Worm (Caenorhabditis elegans) whole organism, young adult: Measurements from ENCODE around the gene dac-1.

Experiments
- B0035.1 ChIP-seq: sonication (generic microtip); optimal IDR thresholded peaks from 2 replicates; lab custom pipeline; 2016; ENCODE audit warnings: missing genetic modification characterization, mild to moderate bottlenecking, missing compliant biosample characterization, missing genotype, missing genetic modification reagents
- D2030.7 ChIP-seq: fragments of 200-800 bp; sonication (Bioruptor generic); IDR thresholded peaks from 2 replicates; pipeline ENCODE4 v1.3.6; 2022; ENCODE audit warnings: missing genetic modification reagents, missing genetic modification characterization, missing compliant biosample characterization
- F33H1.4 ChIP-seq: fragments of 200-800 bp; sonication (Bioruptor generic); IDR thresholded peaks from 2 replicates; pipeline ENCODE4 v1.3.6; 2022; ENCODE audit warnings: missing genetic modification reagents, missing genetic modification characterization, missing compliant biosample characterization
- F57A8.1 ChIP-seq: fragments of 200-800 bp; sonication (Bioruptor generic); optimal IDR thresholded peaks from 2 replicates; lab custom pipeline; 2018; ENCODE audit warnings: mild to moderate bottlenecking, missing genetic modification characterization, moderate library complexity, missing compliant biosample characterization
- T07F8.4 ChIP-seq: sonication (generic microtip); optimal IDR thresholded peaks from 2 replicates; lab custom pipeline; 2016; ENCODE audit warnings: mild to moderate bottlenecking, missing genetic modification characterization, moderate library complexity, missing compliant biosample characterization
- Y53F4B.3 ChIP-seq: fragments of 200-800 bp; sonication (Bioruptor generic); IDR thresholded peaks from 2 replicates; pipeline ENCODE4 v1.3.6; 2022; ENCODE audit warnings: missing genetic modification reagents, missing genetic modification characterization, missing compliant biosample characterization
- Y79H2A.3 ChIP-seq: fragments of 200-800 bp; sonication (Bioruptor generic); conservative IDR thresholded peaks from 2 replicates; pipeline ENCODE4 v1.3.6; 2022; ENCODE audit warnings: missing genetic modification reagents, missing genetic modification characterization, missing compliant biosample characterization
- Y95B8A.8 ChIP-seq: fragments of 200-800 bp; sonication (Bioruptor generic); IDR thresholded peaks from 2 replicates; pipeline ENCODE4 v1.3.6; 2022; ENCODE audit warnings: missing genetic modification reagents, missing genetic modification characterization, missing compliant biosample characterization
- akir-1 ChIP-seq: fragments of 200-800 bp; sonication (Bioruptor generic); optimal IDR thresholded peaks from 2 replicates; lab custom pipeline; 2018; ENCODE audit warnings: mild to moderate bottlenecking, missing genetic modification characterization, moderate library complexity, missing compliant biosample characterization
- aptf-2 ChIP-seq: fragments of 200-800 bp; sonication (Bioruptor generic); conservative IDR thresholded peaks from 2 replicates; pipeline ENCODE4 v1.3.6; 2022; ENCODE audit warnings: missing genetic modification reagents, missing genetic modification characterization, missing compliant biosample characterization
- aptf-3 ChIP-seq: fragments of 200-800 bp; sonication (Bioruptor generic); IDR thresholded peaks from 2 replicates; pipeline ENCODE4 v1.3.6; 2022; ENCODE audit warnings: missing genetic modification characterization, missing compliant biosample characterization
- attf-6 ChIP-seq: fragments of 200-800 bp; sonication (Bioruptor generic); IDR thresholded peaks from 2 replicates; pipeline ENCODE4 v1.3.6; 2022; ENCODE audit warnings: missing genetic modification reagents, missing genetic modification characterization, missing compliant biosample characterization
- cebp-1 ChIP-seq, 2 experiments: fragments of 200-800 bp in 1 of 2; sonication (Bioruptor generic) in 1 of 2; sonication (generic microtip) in 1 of 2; IDR thresholded peaks in 1 of 2; optimal IDR thresholded peaks in 1 of 2; 2 replicates each; pipeline versions ENCODE4 v1.3.6 to Lab custom; 2017 to 2022; ENCODE audit warnings: missing compliant biosample characterization in 2 of 2, missing genetic modification characterization in 2 of 2, mild to moderate bottlenecking in 1 of 2, missing genetic modification reagents in 1 of 2, moderate library complexity in 1 of 2
- cebp-2 ChIP-seq: fragments of 200-800 bp; sonication (Bioruptor generic); IDR thresholded peaks from 2 replicates; pipeline ENCODE4 v1.3.6; 2022; ENCODE audit warnings: missing genetic modification characterization, missing compliant biosample characterization
- ceh-100 ChIP-seq: fragments of 200-800 bp; sonication (Bioruptor generic); IDR thresholded peaks from 2 replicates; pipeline ENCODE4 v1.3.6; 2022; ENCODE audit warnings: missing genetic modification reagents, missing genetic modification characterization, missing compliant biosample characterization
- dox-1 ChIP-seq: fragments of 200-800 bp; sonication (Bioruptor generic); IDR thresholded peaks from 2 replicates; pipeline ENCODE4 v1.3.6; 2022; ENCODE audit warnings: missing genetic modification reagents, missing genetic modification characterization, missing compliant biosample characterization
- efl-1 ChIP-seq: fragments of 150-350 bp; optimal IDR thresholded peaks from 2 replicates; lab custom pipeline; 2014; ENCODE audit warnings: missing biosample characterization, missing genetic modification reagents, missing genetic modification characterization
- gei-17 ChIP-seq: fragments of 200-800 bp; sonication (Bioruptor generic); optimal IDR thresholded peaks from 2 replicates; lab custom pipeline; 2018; ENCODE audit warnings: mild to moderate bottlenecking, missing genetic modification characterization, missing compliant biosample characterization
- hlh-12 ChIP-seq: sonication (generic microtip); optimal IDR thresholded peaks from 2 replicates; lab custom pipeline; 2016; ENCODE audit warnings: missing genetic modification characterization, missing compliant biosample characterization
- hmg-20 ChIP-seq: fragments of 200-800 bp; sonication (Bioruptor generic); IDR thresholded peaks from 2 replicates; pipeline ENCODE4 v1.3.6; 2022; ENCODE audit warnings: missing genetic modification reagents, missing genetic modification characterization, missing compliant biosample characterization
- let-526 ChIP-seq: fragments of 200-800 bp; sonication (Bioruptor generic); IDR thresholded peaks from 2 replicates; pipeline ENCODE4 v1.3.6; 2022; ENCODE audit warnings: missing genetic modification reagents, missing genetic modification characterization, missing compliant biosample characterization
- madf-6 ChIP-seq: fragments of 200-800 bp; sonication (Bioruptor generic); IDR thresholded peaks from 2 replicates; pipeline ENCODE4 v1.3.6; 2022; ENCODE audit warnings: missing genetic modification reagents, missing genetic modification characterization, missing compliant biosample characterization
- madf-8 ChIP-seq: fragments of 200-800 bp; sonication (Bioruptor generic); conservative IDR thresholded peaks from 2 replicates; pipeline ENCODE4 v1.3.6; 2022; ENCODE audit warnings: missing genetic modification reagents, missing genetic modification characterization, missing compliant biosample characterization
- mcd-1 ChIP-seq: fragments of 200-800 bp; sonication (Bioruptor generic); IDR thresholded peaks from 2 replicates; pipeline ENCODE4 v1.3.6; 2022; ENCODE audit warnings: missing genetic modification reagents, missing genetic modification characterization, missing compliant biosample characterization
- mes-4 ChIP-seq: sonication (generic microtip); optimal IDR thresholded peaks from 2 replicates; lab custom pipeline; 2016; ENCODE audit warnings: missing genotype, missing genetic modification characterization, missing compliant biosample characterization
- nhr-120 ChIP-seq: fragments of 200-800 bp; sonication (Bioruptor generic); IDR thresholded peaks from 2 replicates; pipeline ENCODE4 v1.3.6; 2022; ENCODE audit warnings: missing genetic modification characterization, missing compliant biosample characterization
- rcor-1 ChIP-seq: fragments of 200-800 bp; sonication (Bioruptor generic); IDR thresholded peaks from 2 replicates; pipeline ENCODE4 v1.3.6; 2022; ENCODE audit warnings: missing genetic modification reagents, missing genetic modification characterization, missing compliant biosample characterization
- sea-2 ChIP-seq: fragments of 200-800 bp; sonication (Bioruptor generic); IDR thresholded peaks from 2 replicates; pipeline ENCODE4 v1.3.6; 2022; ENCODE audit warnings: missing genetic modification characterization, missing compliant biosample characterization
- snpc-4 ChIP-seq, 5 experiments: fragments of 150-350 bp in 1 of 5; sonication (generic microtip) in 4 of 5; optimal IDR thresholded peaks; 2 replicates each; lab custom pipeline; 2014 to 2018; ENCODE audit warnings: missing genetic modification characterization in 5 of 5, missing biosample characterization in 3 of 5, antibody characterized with exemption in 2 of 5, mild to moderate bottlenecking in 2 of 5, missing compliant biosample characterization in 2 of 5, missing genotype in 2 of 5, moderate library complexity in 2 of 5, missing genetic modification reagents in 1 of 5
- sptf-2 ChIP-seq: fragments of 200-800 bp; sonication (Bioruptor generic); optimal IDR thresholded peaks from 2 replicates; lab custom pipeline; 2018; ENCODE audit warnings: mild to moderate bottlenecking, missing genetic modification characterization, missing compliant biosample characterization
- unc-130 ChIP-seq: sonication (generic microtip); optimal IDR thresholded peaks from 2 replicates; lab custom pipeline; 2016; ENCODE audit warnings: missing genetic modification reagents, missing genetic modification characterization, missing compliant biosample characterization

The dac-1 gene

ce11 chrIII:772675-773074 lies 43.3 kb upstream of the dac-1 start:
- no peak for TF ChIP-seq B0035.1 (tag; lab: Kevin White, UChicago)
- TF ChIP-seq efl-1 (GFP tag; lab: Kevin White, UChicago) = no peak
- no peak for TF ChIP-seq Y53F4B.3 (GFP tag; lab: Robert Waterston, UW)
- TF ChIP-seq hlh-12 (tag; lab: Kevin White, UChicago) = no peak
- no peak for TF ChIP-seq attf-6 (GFP tag; lab: Robert Waterston, UW)
- TF ChIP-seq cebp-2 (GFP tag; lab: Robert Waterston, UW) = no peak
- no peak for TF ChIP-seq madf-6 (GFP tag; lab: Robert Waterston, UW)

DNA sequence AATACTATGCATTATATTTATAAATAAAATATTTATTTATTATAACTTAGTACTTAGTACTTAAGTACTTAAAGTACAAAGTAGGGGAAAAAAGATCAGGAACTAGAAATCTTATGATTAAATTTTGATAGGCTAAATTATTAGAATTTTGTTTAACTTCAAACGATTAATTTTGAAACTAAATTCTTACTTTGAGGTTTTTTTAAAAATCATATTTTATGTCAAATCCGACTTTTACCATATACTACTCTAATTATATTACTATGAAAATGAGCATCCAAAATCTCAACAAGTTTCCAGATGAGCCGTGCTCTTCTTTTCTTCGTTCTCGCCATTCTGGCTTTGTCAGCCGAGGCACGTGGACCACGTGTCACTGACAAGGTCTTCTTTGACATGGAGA lies 42.8 kb upstream of the dac-1 start, which contains the start of gene cyn-6:
TSS of gene cyn-6 (plus strand) at position 301 of the 400 bp plus-strand sequence.
- no peak for TF ChIP-seq rcor-1 (GFP tag; lab: Robert Waterston, UW)
- TF ChIP-seq dox-1 (GFP tag; lab: Robert Waterston, UW) = no peak
- no peak for TF ChIP-seq Y95B8A.8 (GFP tag; lab: Robert Waterston, UW)
- no peak for TF ChIP-seq F33H1.4

DNA sequence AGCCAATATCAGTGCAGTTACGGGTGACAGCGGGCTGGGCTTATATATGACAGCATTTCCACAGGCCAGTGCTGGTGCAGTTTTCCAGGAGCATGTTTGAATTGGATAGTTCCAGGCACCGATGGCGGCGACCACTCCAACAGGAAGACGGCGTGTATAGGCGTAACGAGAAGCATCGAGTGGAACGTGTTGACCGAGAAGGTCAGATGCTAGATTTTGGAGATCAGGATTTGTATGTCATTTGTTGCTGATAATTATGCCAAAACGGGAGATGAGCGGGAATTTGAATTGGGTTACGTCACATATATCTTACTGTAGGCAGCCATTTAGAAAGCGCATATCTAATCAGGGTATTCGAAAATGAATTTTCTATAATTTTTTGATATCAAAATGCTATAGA lies 40.5 kb upstream of the dac-1 start:
- TF ChIP-seq efl-1 (GFP tag; lab: Kevin White, UChicago) = no peak
- no peak for TF ChIP-seq sptf-2 (GFP tag; lab: Kevin White, UChicago)
- TF ChIP-seq D2030.7 (GFP tag; lab: Robert Waterston, UW) = no peak
- TF ChIP-seq F57A8.1 (GFP tag; lab: Kevin White, UChicago) = no peak
- TF ChIP-seq let-526 (GFP tag; lab: Robert Waterston, UW) = no peak
- no peak for TF ChIP-seq madf-8
- TF ChIP-seq aptf-2 (GFP tag; lab: Robert Waterston, UW) = no peak
- TF ChIP-seq ceh-100 (GFP tag; lab: Robert Waterston, UW) = no peak
- no peak for TF ChIP-seq madf-6 (GFP tag; lab: Robert Waterston, UW)
- TF ChIP-seq rcor-1 (GFP tag; lab: Robert Waterston, UW) = no peak
- no peak for TF ChIP-seq nhr-120 (GFP tag; lab: Robert Waterston, UW)
- TF ChIP-seq gei-17 (GFP tag; lab: Kevin White, UChicago) = no peak
- no peak for TF ChIP-seq akir-1
- no peak for TF ChIP-seq Y79H2A.3 (GFP tag; lab: Robert Waterston, UW)

ce11 chrIII:778771-779170 lies 37.2 kb upstream of the dac-1 start, which contains the start of gene alh-11:
TSS of gene alh-11 (minus strand) at chrIII:778871.
- TF ChIP-seq aptf-2 (GFP tag; lab: Robert Waterston, UW) (no peak), hmg-20 (no peak), aptf-3 (GFP tag; lab: Robert Waterston, UW) (no peak), snpc-4 (GFP tag; optimal IDR thresholded peaks at IDR 0.05; lab: Kevin White, UChicago) (no peak), snpc-4 (tag; optimal IDR thresholded peaks at IDR 0.05; lab: Kevin White, UChicago) (no peak), unc-130 (GFP tag; lab: Kevin White, UChicago) (no peak), madf-8 (no peak), mes-4 (no peak), sea-2 (no peak), T07F8.4 (tag; lab: Kevin White, UChicago) (no peak)

DNA sequence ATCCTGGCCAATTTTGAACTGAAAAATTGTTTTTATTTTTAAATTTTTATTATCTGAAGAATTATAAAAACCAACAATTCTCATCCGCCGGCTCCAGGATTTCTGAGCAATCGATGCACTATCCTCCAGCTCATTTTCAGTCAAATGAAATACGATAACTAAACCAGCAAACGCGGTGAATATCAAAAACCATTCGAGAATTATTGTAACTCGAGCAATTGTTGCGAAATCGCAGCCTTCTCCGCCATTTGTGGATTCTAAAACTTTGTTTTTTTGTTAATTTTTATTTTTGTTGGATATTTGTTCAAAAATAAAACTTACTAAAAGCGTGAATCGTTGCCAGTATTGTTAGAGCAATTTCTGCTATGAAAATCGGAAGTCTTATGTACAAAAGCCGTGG lies 33.4 kb upstream of the dac-1 start:
- TF ChIP-seq mcd-1 (GFP tag; lab: Robert Waterston, UW) (no peak), cebp-1 (GFP tag; IDR thresholded peaks at IDR 0.05; lab: Robert Waterston, UW) (0 out of 2 replicates have a peak, but pooled peaks have one; percentile 9), cebp-1 (tag; optimal IDR thresholded peaks at IDR 0.05; lab: Kevin White, UChicago) (peak; percentile 80)
